Worm (Caenorhabditis elegans): ENCODE measurements around the gene T04B2.7.
A peak's percentile ranks its signal among the peaks of the same experiment; 100 is the strongest.

The T04B2.7 gene

DNA sequence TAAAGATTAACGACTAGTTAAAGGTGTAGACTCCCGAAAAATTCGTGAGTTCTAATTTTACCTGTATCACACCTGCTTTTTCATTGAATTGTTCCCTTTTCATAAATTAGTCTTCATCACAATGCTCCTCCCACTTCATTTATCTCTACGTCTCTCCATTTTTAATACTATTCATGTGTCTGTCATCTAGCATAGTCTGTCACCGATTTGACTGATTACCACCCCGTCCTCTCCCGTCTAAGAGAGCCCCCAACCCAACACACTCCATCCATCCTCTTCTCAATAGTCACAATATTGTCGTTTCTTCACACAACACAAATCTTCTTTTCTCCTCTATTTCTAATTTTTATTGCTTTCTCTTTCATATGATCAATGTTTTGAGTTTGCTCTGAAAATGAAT lies 9.1 kb upstream of the T04B2.7 start:
- TF ChIP-seq snpc-3.4 (tag; optimal IDR thresholded peaks at IDR 0.05) (no peak), die-1 (tag; optimal IDR thresholded peaks at IDR 0.05) (no peak), dpff-1 (tag; optimal IDR thresholded peaks at IDR 0.05) (no peak), B0019.2 (GFP tag; conservative IDR thresholded peaks at IDR 0.05) (no peak), lin-40 (tag; optimal IDR thresholded peaks at IDR 0.05) (no peak), ceh-79 (tag; optimal IDR thresholded peaks at IDR 0.05) (no peak), B0336.3 (GFP tag; IDR thresholded peaks at IDR 0.05) (no peak), ztf-28 (GFP tag; IDR thresholded peaks at IDR 0.05) (no peak), cebp-1 (GFP tag; IDR thresholded peaks at IDR 0.05) (no peak), cebp-1 (tag; optimal IDR thresholded peaks at IDR 0.05) (no peak), madf-10 (tag; optimal IDR thresholded peaks at IDR 0.05) (no peak), ets-4 (GFP tag; optimal IDR thresholded peaks at IDR 0.05) (no peak)

DNA sequence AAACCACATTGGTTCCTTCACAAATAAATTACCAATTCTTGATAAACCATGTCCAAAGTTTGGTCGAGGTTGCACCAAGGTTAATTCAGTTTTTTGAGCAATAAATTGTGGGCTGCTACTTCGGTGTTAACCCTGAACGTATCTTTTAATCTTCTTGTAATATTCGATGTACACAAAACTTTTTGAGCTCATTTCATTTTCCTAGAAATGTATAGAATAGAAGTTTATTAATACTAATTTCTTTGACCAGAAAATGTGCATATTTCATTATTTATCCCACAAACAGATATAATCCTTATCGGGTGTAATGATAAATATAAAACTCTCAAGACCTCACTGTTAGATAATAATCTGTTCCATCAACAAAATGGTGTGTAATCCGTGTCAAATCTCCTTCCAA lies 7.9 kb upstream of the T04B2.7 start:
- TF ChIP-seq B0019.2 (GFP tag; conservative IDR thresholded peaks at IDR 0.05) (no peak), B0336.3 (GFP tag; IDR thresholded peaks at IDR 0.05) (no peak)

DNA sequence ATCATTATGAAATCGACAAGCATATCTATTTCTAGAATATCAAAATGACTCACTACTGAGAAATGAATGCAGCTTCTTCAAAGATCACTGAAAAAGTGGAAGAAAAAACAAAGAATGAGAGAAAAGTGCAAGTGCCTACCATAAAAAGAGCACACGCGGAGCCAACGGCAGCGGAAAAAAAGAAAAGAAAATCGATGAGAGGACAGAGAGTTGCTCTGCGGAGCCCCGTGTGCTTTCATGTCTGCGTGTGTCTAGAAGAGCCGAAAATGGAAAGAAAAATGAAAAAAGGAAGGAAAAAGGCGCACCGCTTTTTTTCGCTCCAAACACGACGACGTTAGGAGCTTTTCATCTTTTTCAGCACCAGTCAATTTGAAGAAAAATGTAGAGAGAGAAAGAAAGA lies 6.7 kb upstream of the T04B2.7 start, which contains the start of gene ipla-7:
TSS of gene ipla-7 (minus strand) at position 122 of the 400 bp plus-strand sequence.
- no peak for TF ChIP-seq atf-7 (tag; optimal IDR thresholded peaks at IDR 0.05)
- TF ChIP-seq nhr-80 (tag; optimal IDR thresholded peaks at IDR 0.05), result peak; percentile 16
- TF ChIP-seq madf-3 (GFP tag; IDR thresholded peaks at IDR 0.05), result no peak
- no peak for TF ChIP-seq ceh-79 (tag; optimal IDR thresholded peaks at IDR 0.05)
- no peak for TF ChIP-seq C17E4.6 (GFP tag; IDR thresholded peaks at IDR 0.05)

DNA sequence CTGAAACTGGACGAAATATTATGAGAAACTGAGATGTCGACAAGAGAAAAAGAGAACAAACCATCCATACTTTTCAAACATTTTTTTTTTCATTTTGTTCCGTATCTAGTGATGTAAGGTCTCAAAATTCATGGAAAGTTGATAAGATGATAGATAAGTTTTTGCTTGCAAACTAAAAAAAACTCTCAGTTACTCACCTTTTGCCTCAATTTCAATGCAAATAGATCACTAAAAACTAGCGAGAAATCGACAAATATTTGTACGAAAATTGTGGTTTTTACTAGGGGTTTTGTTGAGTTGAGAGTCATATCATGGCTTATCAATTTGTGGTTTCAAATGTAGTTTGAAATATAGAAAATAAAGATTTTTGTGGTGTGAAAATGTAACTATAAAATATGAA lies 4.8 kb upstream of the T04B2.7 start:
- TF ChIP-seq ztf-3 (GFP tag; optimal IDR thresholded peaks at IDR 0.05) (no peak), nhr-80 (tag; optimal IDR thresholded peaks at IDR 0.05) (peak; percentile 31), ceh-58 (GFP tag; IDR thresholded peaks at IDR 0.05) (no peak), lin-54 (GFP tag; optimal IDR thresholded peaks at IDR 0.05) (no peak), unc-62 (GFP tag; optimal IDR thresholded peaks at IDR 0.05) (no peak)

DNA sequence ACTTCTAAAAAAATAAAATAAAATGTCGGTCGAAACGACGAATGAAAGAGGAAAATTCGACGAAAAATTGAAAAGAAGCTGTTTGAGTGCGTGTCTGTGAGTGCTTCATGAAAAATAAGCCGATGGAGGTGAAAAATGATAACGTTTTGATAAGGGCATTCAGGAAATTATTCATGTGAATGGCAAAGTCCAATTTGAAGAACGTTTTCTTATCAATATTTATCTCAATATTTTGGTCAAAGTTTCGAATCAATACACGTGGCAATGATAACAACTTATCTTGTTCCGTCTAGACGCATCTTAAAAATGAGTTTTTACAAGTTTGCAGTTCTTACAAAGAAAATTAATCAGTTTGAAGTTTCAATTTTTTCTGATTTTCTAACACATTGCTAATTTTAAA lies 3.1 kb upstream of the T04B2.7 start:
- TF ChIP-seq ZK185.1 (tag; optimal IDR thresholded peaks at IDR 0.05; ENCODE audit: poor library complexity, severe bottlenecking), result no peak
- TF ChIP-seq dpl-1 (GFP tag; optimal IDR thresholded peaks at IDR 0.05), result no peak
- no peak for TF ChIP-seq nfya-2 (GFP tag; IDR thresholded peaks at IDR 0.05)
- no peak for TF ChIP-seq sdz-38 (tag; optimal IDR thresholded peaks at IDR 0.05)
- TF ChIP-seq ztf-22 (GFP tag; optimal IDR thresholded peaks at IDR 0.05), result peak; percentile 17
- TF ChIP-seq zim-3 (tag; optimal IDR thresholded peaks at IDR 0.05), result no peak
- no peak for TF ChIP-seq tbp1 (GFP tag; optimal IDR thresholded peaks at IDR 0.05)
- TF ChIP-seq ztf-6 (GFP tag; IDR thresholded peaks at IDR 0.05), result no peak
- TF ChIP-seq let-607 (tag; optimal IDR thresholded peaks at IDR 0.05), result peak in 1 of 2 experiments; percentile 53
- no peak for TF ChIP-seq gei-17 (GFP tag; optimal IDR thresholded peaks at IDR 0.05)
- TF ChIP-seq snpc-4 (GFP tag; optimal IDR thresholded peaks at IDR 0.05), result no peak
- no peak for TF ChIP-seq snpc-4 (tag; optimal IDR thresholded peaks at IDR 0.05)
- peak; percentile 73 for TF ChIP-seq nhr-80 (tag; optimal IDR thresholded peaks at IDR 0.05)
- TF ChIP-seq F52B5.7 (tag; optimal IDR thresholded peaks at IDR 0.05), result no peak
- no peak for TF ChIP-seq Y95B8A.8 (GFP tag; IDR thresholded peaks at IDR 0.05)
- TF ChIP-seq atf-7 (tag; optimal IDR thresholded peaks at IDR 0.05), result peak; percentile 4
- TF ChIP-seq Y53F4B.3 (GFP tag; IDR thresholded peaks at IDR 0.05), result no peak
- TF ChIP-seq pbrm-1 (GFP tag; IDR thresholded peaks at IDR 0.05), result no peak
- TF ChIP-seq T07F8.4 (tag; optimal IDR thresholded peaks at IDR 0.05), result no peak
- TF ChIP-seq ets-4 (GFP tag; optimal IDR thresholded peaks at IDR 0.05), result peak; percentile 40
- TF ChIP-seq unc-62 (GFP tag; optimal IDR thresholded peaks at IDR 0.05), result no peak
- TF ChIP-seq madf-3 (GFP tag; IDR thresholded peaks at IDR 0.05), result no peak
- no peak for TF ChIP-seq K12H6.12 (tag; optimal IDR thresholded peaks at IDR 0.05)
- no peak for TF ChIP-seq ceh-40 (GFP tag; IDR thresholded peaks at IDR 0.05)
- no peak for TF ChIP-seq him-1 (tag; optimal IDR thresholded peaks at IDR 0.05)
- TF ChIP-seq tlf-1 (GFP tag; optimal IDR thresholded peaks at IDR 0.05), result no peak
- no peak for TF ChIP-seq mel-28 (tag; optimal IDR thresholded peaks at IDR 0.05; ENCODE audit: borderline replicate concordance)
- TF ChIP-seq aptf-3 (GFP tag; IDR thresholded peaks at IDR 0.05), result no peak
